Worm (Caenorhabditis elegans): ENCODE data around the gene rpc-11.

DNA sequence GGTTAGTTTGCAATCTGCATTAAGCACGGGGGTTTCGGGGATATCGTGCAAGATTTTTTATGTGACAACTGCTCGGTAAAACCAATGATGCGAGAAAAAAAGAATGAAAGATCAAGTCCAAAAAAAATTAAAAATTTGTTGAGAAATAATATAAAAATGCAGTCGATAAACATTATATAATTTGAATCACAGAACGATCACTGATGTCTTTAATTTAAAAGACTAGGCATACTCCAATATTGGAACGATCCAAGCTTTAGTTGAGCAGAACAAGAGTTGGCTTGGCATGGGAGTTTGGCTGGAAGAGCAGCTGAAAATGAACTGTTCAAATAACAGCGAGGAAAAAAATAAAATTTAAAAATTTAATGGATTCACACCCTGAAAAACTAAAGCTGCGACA is 17.4 kb upstream of the rpc-11 start, which contains the start of gene clec-171:
- TF ChIP-seq W03F9.2 (tag; optimal IDR thresholded peaks at IDR 0.05) = no peak
- no peak for TF ChIP-seq dao-5 (tag; optimal IDR thresholded peaks at IDR 0.05)
- no peak for TF ChIP-seq him-1 (tag; optimal IDR thresholded peaks at IDR 0.05)

All from whole organism, L4/young adult.